Worm (Caenorhabditis elegans): ENCODE data around the gene txt-12.

DNA sequence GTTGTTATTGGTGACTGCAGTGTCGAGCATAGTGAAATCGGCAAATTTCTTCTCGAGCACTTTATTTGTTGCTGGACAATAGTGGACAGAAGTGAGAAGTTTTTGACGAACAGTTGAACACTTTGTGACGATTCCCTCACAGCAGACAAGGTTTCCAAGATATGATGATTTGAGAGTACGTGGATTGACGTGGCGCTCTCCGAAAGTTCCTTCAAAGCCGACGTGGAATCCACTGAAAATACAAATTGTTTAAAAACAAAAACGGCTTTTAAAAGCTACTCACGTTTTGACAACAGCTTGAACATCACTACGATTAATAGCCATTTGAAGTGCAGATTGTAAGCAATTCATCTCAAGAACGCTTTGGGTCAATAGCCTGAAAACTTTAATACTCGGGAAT, 33.8 kb upstream of the txt-12 start:
- TF ChIP-seq med-1 (GFP tag; optimal IDR thresholded peaks at IDR 0.05; ENCODE audit: insufficient read depth): no peak
- no peak for TF ChIP-seq ref-1 (GFP tag; conservative IDR thresholded peaks at IDR 0.05)
- no peak for TF ChIP-seq flt-1 (GFP tag; IDR thresholded peaks at IDR 0.05)
- TF ChIP-seq cog-1 (tag; optimal IDR thresholded peaks at IDR 0.05): no peak

Data from whole organism, midembryonic.